Fruit fly (Drosophila melanogaster) whole organism, adult: Measurements from ENCODE around the gene CG34384.
A peak's percentile ranks its signal among the peaks of the same experiment; 100 is the strongest.

ENCODE experiments used
- CG11617 ChIP-seq: fragments of 200-800 bp; sonication (Bioruptor generic); optimal IDR thresholded peaks from 2 replicates; lab custom pipeline; 2017; ENCODE audit warnings: mild to moderate bottlenecking, missing biosample characterization, missing genetic modification reagents, missing genetic modification characterization
- CG12768 ChIP-seq: fragments of 200-800 bp; sonication (Bioruptor generic); optimal IDR thresholded peaks from 2 replicates; lab custom pipeline; 2017; ENCODE audit warnings: missing biosample characterization, missing genetic modification characterization, mild to moderate bottlenecking, moderate library complexity, missing genetic modification reagents
- CG14711 ChIP-seq: fragments of 200-800 bp; sonication (Bioruptor generic); optimal IDR thresholded peaks from 2 replicates; lab custom pipeline; 2018; ENCODE audit warnings: missing biosample characterization, mild to moderate bottlenecking, missing genetic modification characterization, moderate library complexity
- CG1620 ChIP-seq: fragments of 200-800 bp; sonication (Bioruptor generic); optimal IDR thresholded peaks from 2 replicates; lab custom pipeline; 2016; ENCODE audit warnings: missing biosample characterization, missing genetic modification characterization
- CG33017 ChIP-seq: fragments of 200-800 bp; sonication (Bioruptor generic); optimal IDR thresholded peaks from 2 replicates; lab custom pipeline; 2018; ENCODE audit warnings: missing biosample characterization, mild to moderate bottlenecking, missing genetic modification characterization, moderate library complexity
- CG5204 ChIP-seq: fragments of 200-800 bp; sonication (Bioruptor generic); optimal IDR thresholded peaks from 2 replicates; lab custom pipeline; 2016; ENCODE audit warnings: missing biosample characterization, missing genetic modification characterization
- CG7045 ChIP-seq: fragments of 200-800 bp; sonication (Bioruptor generic); optimal IDR thresholded peaks from 2 replicates; lab custom pipeline; 2017; ENCODE audit warnings: missing biosample characterization, mild to moderate bottlenecking, missing genetic modification characterization
- CG7101 ChIP-seq: fragments of 200-800 bp; sonication (Bioruptor generic); optimal IDR thresholded peaks from 2 replicates; lab custom pipeline; 2018; ENCODE audit warnings: missing biosample characterization, mild to moderate bottlenecking, missing genetic modification characterization, moderate library complexity
- Clk ChIP-seq: fragments of 200-800 bp; sonication (Bioruptor generic); optimal IDR thresholded peaks from 2 replicates; lab custom pipeline; 2017; ENCODE audit warnings: missing biosample characterization, missing genetic modification characterization
- Crg-1 ChIP-seq: fragments of 200-800 bp; sonication (Bioruptor generic); optimal IDR thresholded peaks from 2 replicates; lab custom pipeline; 2016; ENCODE audit warnings: missing biosample characterization, missing genetic modification characterization
- Hr96 ChIP-seq: fragments of 200-800 bp; sonication (Bioruptor generic); optimal IDR thresholded peaks from 2 replicates; lab custom pipeline; 2016; ENCODE audit warnings: missing biosample characterization, missing genetic modification characterization
- Mnt ChIP-seq: fragments of 200-800 bp; sonication (Bioruptor generic); optimal IDR thresholded peaks from 2 replicates; lab custom pipeline; 2016; ENCODE audit warnings: missing biosample characterization, mild to moderate bottlenecking, missing genetic modification characterization
- bab1 ChIP-seq: fragments of 200-800 bp; sonication (Bioruptor generic); optimal IDR thresholded peaks from 3 replicates; lab custom pipeline; 2019; ENCODE audit warnings: missing biosample characterization, mild to moderate bottlenecking, missing genetic modification characterization, moderate library complexity
- cic ChIP-seq: fragments of 200-800 bp; sonication (Bioruptor generic); optimal IDR thresholded peaks from 2 replicates; lab custom pipeline; 2017; ENCODE audit warnings: missing biosample characterization, mild to moderate bottlenecking, missing genetic modification characterization, moderate library complexity
- cnc ChIP-seq, 2 experiments: fragments of >200 bp; optimal IDR thresholded peaks; 2 replicates each; lab custom pipeline; 2017
- kay ChIP-seq: fragments of 200-800 bp; sonication (Bioruptor generic); peaks from one replicate; lab custom pipeline; 2016; ENCODE audit warnings: missing biosample characterization, missing genetic modification characterization, borderline replicate concordance
- ovo ChIP-seq: fragments of 200-800 bp; sonication (Bioruptor generic); optimal IDR thresholded peaks from 2 replicates; lab custom pipeline; 2016; ENCODE audit warnings: missing biosample characterization, missing genetic modification characterization
- pad ChIP-seq: fragments of 200-800 bp; sonication (Bioruptor generic); optimal IDR thresholded peaks from 3 replicates; lab custom pipeline; 2017; ENCODE audit warnings: missing biosample characterization, missing genetic modification characterization, mild to moderate bottlenecking, moderate library complexity, missing genetic modification reagents
- tj ChIP-seq: fragments of 200-800 bp; sonication (Bioruptor generic); optimal IDR thresholded peaks from 3 replicates; lab custom pipeline; 2017; ENCODE audit warnings: missing biosample characterization, mild to moderate bottlenecking, missing genetic modification characterization, moderate library complexity
- toe ChIP-seq: fragments of 200-800 bp; sonication (Bioruptor generic); optimal IDR thresholded peaks from 2 replicates; lab custom pipeline; 2016; ENCODE audit warnings: missing biosample characterization, missing genetic modification characterization

The CG34384 gene

DNA sequence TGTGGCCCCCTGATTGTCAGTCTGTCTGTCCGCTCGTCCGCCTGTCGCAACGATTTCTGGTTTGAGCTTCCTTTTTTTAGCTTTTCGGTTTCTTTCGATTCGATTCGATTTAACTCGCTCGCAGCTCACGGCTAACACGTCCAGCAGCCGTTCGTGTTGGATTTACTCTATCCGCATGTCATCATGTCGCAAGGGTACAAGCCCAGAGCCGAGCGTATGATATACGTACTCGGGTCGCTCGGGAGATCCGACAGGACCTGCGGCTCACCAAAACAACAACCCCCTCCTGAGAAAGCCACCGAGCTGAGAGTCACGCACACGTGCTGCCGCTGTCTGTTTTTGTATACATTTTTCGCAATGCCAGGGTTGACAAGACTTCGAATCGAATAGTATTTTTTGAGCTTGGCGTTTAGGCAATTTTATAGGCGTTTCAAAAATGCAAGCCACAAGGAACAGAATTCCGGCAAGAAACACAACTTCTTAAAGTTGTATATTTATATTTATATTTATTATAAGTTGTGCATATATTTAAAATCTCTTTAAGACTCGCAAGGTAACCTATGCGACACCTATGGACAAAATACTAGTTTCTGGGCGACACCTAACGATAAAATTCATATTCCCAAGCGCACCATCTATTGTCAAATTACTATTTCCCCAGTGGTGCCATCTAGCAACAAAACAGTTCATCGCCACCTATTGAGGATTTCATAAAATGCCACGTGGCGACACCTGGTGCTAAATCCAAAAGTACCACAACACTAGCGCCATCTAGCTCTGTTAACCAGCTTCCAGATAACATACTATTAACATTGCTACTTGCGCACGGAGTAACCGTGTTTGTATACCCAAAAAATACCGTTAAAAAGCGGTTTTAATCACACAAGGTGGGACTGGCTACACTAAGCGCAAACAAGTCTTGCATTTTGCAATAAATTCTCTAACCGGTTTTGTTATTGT is 4.2 kb upstream of the CG34384 start, which contains the start of the genes CG2993 and sgll:
Gene CG2993 (minus strand): TSS at position 353 of the 960 bp plus-strand sequence.
Gene sgll (plus strand): TSS at position 871 of the 960 bp plus-strand sequence.
- TF ChIP-seq CG7045 (GFP tag; lab: Kevin White, UChicago), result peak; percentile 61
- TF ChIP-seq bab1 (GFP tag; lab: Kevin White, UChicago), result peak; percentile 65
- TF ChIP-seq pad (GFP tag; lab: Kevin White, UChicago), result peak; percentile 77
- peak; percentile 55 for TF ChIP-seq CG12768
- peak; percentile 92 for TF ChIP-seq Hr96 (GFP tag; lab: Kevin White, UChicago)
- peak; percentile 85 for TF ChIP-seq toe (GFP tag; lab: Kevin White, UChicago)
- TF ChIP-seq CG11617 (GFP tag; lab: Kevin White, UChicago), result peak; percentile 12
- TF ChIP-seq Crg-1 (GFP tag; lab: Kevin White, UChicago), result peak; percentile 88
- peak; percentile 20 for TF ChIP-seq Clk (GFP tag; lab: Kevin White, UChicago)
- peak; percentile 97 for TF ChIP-seq ovo
- TF ChIP-seq CG14711, result peak; percentile 54
- peak; percentile 78 for TF ChIP-seq CG7101 (tag; lab: Kevin White, UChicago)
- TF ChIP-seq cnc (optimal IDR thresholded peaks at IDR 0.05; lab: Kevin White, UChicago), result no peak
- peak; percentile 96 for TF ChIP-seq CG1620 (GFP tag; lab: Kevin White, UChicago)
- TF ChIP-seq kay (GFP tag; lab: Kevin White, UChicago), result no peak
- TF ChIP-seq cic (GFP tag; lab: Kevin White, UChicago), result peak; percentile 27
- TF ChIP-seq tj (GFP tag; lab: Kevin White, UChicago), result no peak
- TF ChIP-seq CG33017 (tag; lab: Kevin White, UChicago), result peak; percentile 39
- peak; percentile 86 for TF ChIP-seq Mnt (GFP tag; lab: Kevin White, UChicago)
- TF ChIP-seq CG5204, result peak; percentile 59

DNA sequence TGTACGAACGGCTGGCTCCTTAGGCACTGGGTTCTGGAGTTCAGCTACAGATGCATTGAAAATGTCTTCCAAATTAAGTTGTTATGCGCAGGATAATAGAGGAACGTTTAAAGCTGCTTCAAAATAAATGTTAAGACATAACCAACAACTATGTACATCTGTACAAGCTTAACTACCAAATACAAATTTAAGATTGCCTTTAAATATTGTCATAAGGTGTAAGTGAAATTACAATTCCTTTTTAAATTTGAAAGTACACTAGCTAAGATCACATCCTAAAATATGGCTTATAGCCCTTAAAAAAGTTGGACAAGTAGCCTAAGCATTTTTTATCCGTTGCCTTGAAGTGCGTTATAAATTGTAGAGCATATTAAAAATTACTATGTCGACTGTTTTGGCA is 2.6 kb upstream of the CG34384 start, which contains the start of gene CG31473:
Gene CG31473 (plus strand): TSS at position 301 of the 400 bp plus-strand sequence.
- TF ChIP-seq tj (GFP tag; lab: Kevin White, UChicago) (no peak), bab1 (GFP tag; lab: Kevin White, UChicago) (no peak), Mnt (GFP tag; lab: Kevin White, UChicago) (no peak), CG5204 (no peak), cnc (optimal IDR thresholded peaks at IDR 0.05; lab: Kevin White, UChicago) (no peak), CG33017 (tag; lab: Kevin White, UChicago) (no peak), CG1620 (GFP tag; lab: Kevin White, UChicago) (no peak), ovo (no peak), Clk (GFP tag; lab: Kevin White, UChicago) (no peak), toe (GFP tag; lab: Kevin White, UChicago) (no peak), Crg-1 (GFP tag; lab: Kevin White, UChicago) (no peak), CG11617 (GFP tag; lab: Kevin White, UChicago) (no peak), CG12768 (no peak), CG7045 (GFP tag; lab: Kevin White, UChicago) (no peak)

DNA sequence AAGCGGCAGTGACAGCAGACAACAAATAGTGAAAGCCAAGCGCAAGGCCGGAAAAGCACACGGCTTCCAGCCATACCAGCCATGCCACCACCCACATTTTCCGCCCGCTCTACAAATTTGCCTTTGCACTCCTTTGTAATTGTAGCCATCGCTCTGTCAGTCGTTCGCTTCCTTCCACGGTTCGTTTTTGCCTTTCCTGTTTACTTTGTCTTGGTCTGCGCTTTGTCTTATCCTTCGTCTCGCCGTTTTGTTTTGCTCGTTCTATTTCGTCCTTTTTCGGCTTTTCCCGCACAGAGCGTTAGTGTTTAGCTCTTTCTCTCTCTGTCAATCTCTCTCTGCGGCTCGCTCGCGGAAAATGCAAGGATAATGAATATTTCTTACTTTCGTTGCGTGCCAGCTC is 643 bp upstream of the CG34384 start:
- TF ChIP-seq Hr96 (GFP tag; lab: Kevin White, UChicago), result no peak
- no peak for TF ChIP-seq pad (GFP tag; lab: Kevin White, UChicago)
- TF ChIP-seq CG5204, result no peak
- TF ChIP-seq Crg-1 (GFP tag; lab: Kevin White, UChicago), result no peak
- no peak for TF ChIP-seq ovo
- TF ChIP-seq kay (GFP tag; lab: Kevin White, UChicago), result no peak
- TF ChIP-seq CG14711, result no peak
- no peak for TF ChIP-seq cic (GFP tag; lab: Kevin White, UChicago)
- no peak for TF ChIP-seq cnc (optimal IDR thresholded peaks at IDR 0.05; lab: Kevin White, UChicago)
- TF ChIP-seq CG11617 (GFP tag; lab: Kevin White, UChicago), result no peak
- no peak for TF ChIP-seq CG33017 (tag; lab: Kevin White, UChicago)
- no peak for TF ChIP-seq CG1620 (GFP tag; lab: Kevin White, UChicago)
- TF ChIP-seq Mnt (GFP tag; lab: Kevin White, UChicago), result no peak
- TF ChIP-seq toe (GFP tag; lab: Kevin White, UChicago), result no peak
- TF ChIP-seq bab1 (GFP tag; lab: Kevin White, UChicago), result no peak
- TF ChIP-seq CG7101 (tag; lab: Kevin White, UChicago), result no peak
- no peak for TF ChIP-seq CG12768
- TF ChIP-seq CG7045 (GFP tag; lab: Kevin White, UChicago), result no peak
- no peak for TF ChIP-seq Clk (GFP tag; lab: Kevin White, UChicago)
- TF ChIP-seq tj (GFP tag; lab: Kevin White, UChicago), result no peak

- TF ChIP-seq CG33017 (tag; lab: Kevin White, UChicago), result peak; percentile 41
- no peak for TF ChIP-seq CG1620 (GFP tag; lab: Kevin White, UChicago)
- peak; percentile 36 for TF ChIP-seq CG7045 (GFP tag; lab: Kevin White, UChicago)
- peak; percentile 52 for TF ChIP-seq Clk (GFP tag; lab: Kevin White, UChicago)
- TF ChIP-seq cic (GFP tag; lab: Kevin White, UChicago), result peak; percentile 88
- peak; percentile 32 for TF ChIP-seq CG5204
- peak; percentile 69 for TF ChIP-seq CG14711
- peak; percentile 68 for TF ChIP-seq toe (GFP tag; lab: Kevin White, UChicago)
- no peak for TF ChIP-seq bab1 (GFP tag; lab: Kevin White, UChicago)
- TF ChIP-seq Hr96 (GFP tag; lab: Kevin White, UChicago), result peak; percentile 43
- TF ChIP-seq pad (GFP tag; lab: Kevin White, UChicago), result peak; percentile 2
- TF ChIP-seq CG12768, result peak; percentile 49
- peak; percentile 18 for TF ChIP-seq Mnt (GFP tag; lab: Kevin White, UChicago)
- TF ChIP-seq tj (GFP tag; lab: Kevin White, UChicago), result no peak
- peak; percentile 34 for TF ChIP-seq CG7101 (tag; lab: Kevin White, UChicago)
- peak; percentile 28 for TF ChIP-seq CG11617 (GFP tag; lab: Kevin White, UChicago)
Observed at dm6 chr3R:7821559-7821958, 7.4 kb downstream of the CG34384 start.
